Worm (Caenorhabditis elegans): ENCODE results near the gene nfyb-1.
A peak's percentile ranks its signal among the peaks of the same experiment; 100 is the strongest.

nfyb-1 gene

ce11 chrII:467265-467664 is at the start of gene nfyb-1:
nfyb-1 (minus strand) TSS chrII:467365.
- TF ChIP-seq snu-23 (GFP tag; optimal IDR thresholded peaks at IDR 0.05) (no peak), F16B12.6 (tag; optimal IDR thresholded peaks at IDR 0.05) (no peak), unc-86 (tag; optimal IDR thresholded peaks at IDR 0.05) (no peak), isw-1 (GFP tag; IDR thresholded peaks at IDR 0.05) (no peak), unc-98 (GFP tag; IDR thresholded peaks at IDR 0.05) (no peak), unc-130 (tag; optimal IDR thresholded peaks at IDR 0.05) (no peak), egl-13 (tag; optimal IDR thresholded peaks at IDR 0.05) (no peak), ceh-88 (GFP tag; IDR thresholded peaks at IDR 0.05) (no peak), ztf-11 (tag; optimal IDR thresholded peaks at IDR 0.05) (no peak), zag-1 (tag; optimal IDR thresholded peaks at IDR 0.05) (no peak), nhr-28 (tag; optimal IDR thresholded peaks at IDR 0.05) (no peak), dsc-1 (tag; optimal IDR thresholded peaks at IDR 0.05) (no peak), efl-3 (GFP tag; optimal IDR thresholded peaks at IDR 0.05) (no peak)

ce11 chrII:515765-516164 is 48.6 kb upstream of the nfyb-1 start, which contains the start of gene mab-9:
mab-9 (plus strand) TSS chrII:516024.
- TF ChIP-seq egl-13 (tag; optimal IDR thresholded peaks at IDR 0.05): no peak
- peak in 1 of 2 experiments; percentile 7 for TF ChIP-seq lsy-2 (tag; optimal IDR thresholded peaks at IDR 0.05)

DNA sequence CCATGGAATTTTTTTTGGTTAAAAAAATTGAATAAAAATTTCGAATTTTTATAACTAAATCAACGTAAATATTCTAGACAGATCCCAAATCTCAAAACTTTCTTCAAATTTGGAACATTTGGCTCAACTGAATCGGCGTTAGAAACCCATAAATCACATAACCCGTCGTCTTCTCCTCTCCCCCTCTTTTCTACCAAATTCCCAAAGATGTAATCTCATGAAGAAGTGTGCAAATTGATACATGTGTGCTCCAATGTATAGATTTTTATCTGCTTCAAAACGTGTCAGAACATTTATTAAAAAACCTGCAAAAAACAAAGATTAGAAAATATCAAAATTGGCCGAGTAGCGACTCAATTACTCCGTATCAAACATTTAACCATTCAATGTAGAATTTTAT is 45.5 kb upstream of the nfyb-1 start:
- TF ChIP-seq lir-3 (tag; optimal IDR thresholded peaks at IDR 0.05; ENCODE audit: poor library complexity): no peak
- TF ChIP-seq lsy-2 (tag; optimal IDR thresholded peaks at IDR 0.05): no peak
- no peak for TF ChIP-seq nhr-77 (tag; optimal IDR thresholded peaks at IDR 0.05)
- no peak for TF ChIP-seq ceh-90 (tag; optimal IDR thresholded peaks at IDR 0.05)
- TF ChIP-seq tbx-2 (tag; optimal IDR thresholded peaks at IDR 0.05): no peak
- TF ChIP-seq nhr-85 (tag): no peak
- TF ChIP-seq jun-1 (tag; optimal IDR thresholded peaks at IDR 0.05): no peak

ce11 chrII:511968-512367 is 44.8 kb upstream of the nfyb-1 start:
- peak; percentile 58; the same call in 1 of the 2 replicates for TF ChIP-seq mab-9 (GFP tag; IDR thresholded peaks at IDR 0.05)
- no peak for TF ChIP-seq ceh-82 (tag; optimal IDR thresholded peaks at IDR 0.05)
- no peak for TF ChIP-seq grh-1 (GFP tag; IDR thresholded peaks at IDR 0.05)

DNA sequence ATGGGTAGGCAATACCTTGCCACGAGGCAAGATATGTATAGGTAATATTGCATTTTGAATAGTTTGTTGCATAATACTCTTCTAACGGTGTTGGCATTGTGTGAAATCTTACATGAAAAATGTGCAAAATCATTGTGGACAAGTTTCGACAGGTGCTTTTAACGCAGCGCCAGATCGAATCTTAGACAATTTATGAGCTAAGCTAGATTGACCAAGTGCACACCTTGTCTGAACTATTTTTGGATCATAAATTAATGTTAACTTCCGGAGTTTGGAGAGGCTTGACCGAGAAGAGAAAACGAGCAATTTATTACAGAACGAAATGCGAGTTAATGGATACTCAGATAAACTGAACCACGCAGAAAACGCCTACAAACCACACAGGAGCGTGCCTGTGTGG is 42.1 kb upstream of the nfyb-1 start, which contains the start of gene srh-105:
Gene srh-105 (minus strand): TSS at position 101 of the 400 bp plus-strand sequence.
- TF ChIP-seq fkh-10 (GFP tag; optimal IDR thresholded peaks at IDR 0.05) (no peak), sptf-1 (tag; optimal IDR thresholded peaks at IDR 0.05) (no peak), nhr-11 (tag; optimal IDR thresholded peaks at IDR 0.05) (no peak), lin-39 (tag; optimal IDR thresholded peaks at IDR 0.05) (no peak), nhr-76 (tag; optimal IDR thresholded peaks at IDR 0.05) (no peak), fkh-4 (tag; optimal IDR thresholded peaks at IDR 0.05; ENCODE audit: borderline replicate concordance) (no peak), efl-3 (GFP tag; optimal IDR thresholded peaks at IDR 0.05) (no peak), lir-3 (tag; optimal IDR thresholded peaks at IDR 0.05; ENCODE audit: poor library complexity) (no peak), ceh-90 (tag; optimal IDR thresholded peaks at IDR 0.05) (no peak), pag-3 (tag; optimal IDR thresholded peaks at IDR 0.05; ENCODE audit: borderline replicate concordance, insufficient read depth) (no peak)

ce11 chrII:508603-509002 is 41.4 kb upstream of the nfyb-1 start:
- no peak for TF ChIP-seq ceh-63 (GFP tag; optimal IDR thresholded peaks at IDR 0.05)

DNA sequence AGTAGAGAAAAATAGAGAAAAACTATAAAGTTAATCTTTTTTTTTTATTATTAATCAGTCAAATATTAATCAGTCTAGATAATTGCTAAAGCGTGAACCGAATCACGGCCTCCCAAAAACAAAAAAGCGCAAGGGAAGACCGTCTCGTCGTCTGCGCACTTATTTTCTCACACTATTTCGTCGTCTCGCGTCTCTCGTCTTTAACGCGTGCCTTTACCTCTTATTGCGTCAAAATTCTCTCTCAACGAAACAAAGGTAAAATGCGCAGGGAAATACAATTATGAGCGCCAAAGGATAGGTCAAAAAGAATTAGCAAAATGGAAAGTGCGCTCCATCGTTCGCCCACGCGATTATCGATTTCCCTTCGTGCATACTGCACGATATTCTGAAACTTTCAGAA is 38.9 kb upstream of the nfyb-1 start:
- TF ChIP-seq pqm-1 (tag; optimal IDR thresholded peaks at IDR 0.05): no peak
- TF ChIP-seq snpc-4 (tag; optimal IDR thresholded peaks at IDR 0.05): no peak
- peak; percentile 53 for TF ChIP-seq irx-1 (tag; optimal IDR thresholded peaks at IDR 0.05)
- peak; percentile 76 for TF ChIP-seq nhr-20 (tag; optimal IDR thresholded peaks at IDR 0.05)
- no peak for TF ChIP-seq F16B12.6 (tag; optimal IDR thresholded peaks at IDR 0.05)
- TF ChIP-seq ceh-63 (GFP tag; optimal IDR thresholded peaks at IDR 0.05): no peak
- peak; percentile 70 for TF ChIP-seq swsn-7 (tag; optimal IDR thresholded peaks at IDR 0.05)
- peak; percentile 44 for TF ChIP-seq egl-13 (tag; optimal IDR thresholded peaks at IDR 0.05)
- TF ChIP-seq elt-2 (tag; optimal IDR thresholded peaks at IDR 0.05): peak; percentile 57
- TF ChIP-seq grh-1 (GFP tag; IDR thresholded peaks at IDR 0.05): peak; percentile 73
- TF ChIP-seq nhr-11 (tag; optimal IDR thresholded peaks at IDR 0.05): peak; percentile 44
- TF ChIP-seq nhr-77 (tag; optimal IDR thresholded peaks at IDR 0.05): no peak
- TF ChIP-seq ceh-90 (tag; optimal IDR thresholded peaks at IDR 0.05): peak; percentile 27
- TF ChIP-seq ceh-88 (GFP tag; IDR thresholded peaks at IDR 0.05): no peak
- TF ChIP-seq ceh-8 (GFP tag; optimal IDR thresholded peaks at IDR 0.05): peak; percentile 46
- peak; percentile 5 for TF ChIP-seq skn-1 (tag; optimal IDR thresholded peaks at IDR 0.05)
- TF ChIP-seq sox-4 (tag; optimal IDR thresholded peaks at IDR 0.05): peak; percentile 45
- peak; percentile 81 for TF ChIP-seq tbx-2 (tag; optimal IDR thresholded peaks at IDR 0.05)
- peak; percentile 47 for TF ChIP-seq sup-37 (GFP tag; optimal IDR thresholded peaks at IDR 0.05)

Data from whole organism, L1 larva.